Fruit fly (Drosophila melanogaster): Measurements from ENCODE around the gene CG12994.

dm6 chrX:17472930-17473668, 29.3 kb upstream of the CG12994 start:
- TF ChIP-seq h (optimal IDR thresholded peaks at IDR 0.05) (no peak), insv (optimal IDR thresholded peaks at IDR 0.05) (no peak), psq (optimal IDR thresholded peaks at IDR 0.05) (no peak), Sin3A (optimal IDR thresholded peaks at IDR 0.05) (no peak), ttk (optimal IDR thresholded peaks at IDR 0.05) (no peak)
